Worm (Caenorhabditis elegans): ENCODE data around the gene F19B6.1.

The F19B6.1 gene

ce11 chrIV:12340885-12341284 is 5.0 kb upstream of the F19B6.1 start:
- TF ChIP-seq pax-1 (tag; optimal IDR thresholded peaks at IDR 0.05) (no peak), gmeb-2 (tag; optimal IDR thresholded peaks at IDR 0.05) (no peak), ceh-24 (tag; optimal IDR thresholded peaks at IDR 0.05) (no peak), pat-9 (tag; optimal IDR thresholded peaks at IDR 0.05) (no peak), elt-2 (tag; optimal IDR thresholded peaks at IDR 0.05) (no peak), tbx-7 (tag; optimal IDR thresholded peaks at IDR 0.05) (no peak), ttx-3 (tag; optimal IDR thresholded peaks at IDR 0.05) (no peak), ceh-9 (tag; optimal IDR thresholded peaks at IDR 0.05) (no peak), ceh-6 (GFP tag; optimal IDR thresholded peaks at IDR 0.05) (no peak), ceh-2 (tag; optimal IDR thresholded peaks at IDR 0.05) (no peak), odd-2 (tag; optimal IDR thresholded peaks at IDR 0.05) (no peak), unc-55 (GFP tag; optimal IDR thresholded peaks at IDR 0.05) (no peak), unc-86 (tag; optimal IDR thresholded peaks at IDR 0.05) (no peak), ceh-22 (tag; optimal IDR thresholded peaks at IDR 0.05) (no peak), ceh-34 (tag; optimal IDR thresholded peaks at IDR 0.05) (no peak), hlh-6 (tag; optimal IDR thresholded peaks at IDR 0.05) (no peak), hlh-13 (GFP tag; optimal IDR thresholded peaks at IDR 0.05) (no peak), syd-9 (tag; optimal IDR thresholded peaks at IDR 0.05) (no peak), K02D7.2 (tag; optimal IDR thresholded peaks at IDR 0.05) (no peak)

ce11 chrIV:12336893-12337627 is 1.2 kb upstream of the F19B6.1 start, which contains the start of the genes F19B6.10 and wht-5:
Gene F19B6.10, plus strand, starts transcription at chrIV:12337193.
Gene wht-5, plus strand, starts transcription at chrIV:12337577.
- TF ChIP-seq elt-4 (tag; optimal IDR thresholded peaks at IDR 0.05): no peak
- TF ChIP-seq pros-1 (tag; optimal IDR thresholded peaks at IDR 0.05): no peak
- TF ChIP-seq ceh-2 (tag; optimal IDR thresholded peaks at IDR 0.05): no peak
- TF ChIP-seq ttx-3 (tag; optimal IDR thresholded peaks at IDR 0.05): no peak
- TF ChIP-seq fkh-10 (GFP tag; optimal IDR thresholded peaks at IDR 0.05): no peak
- TF ChIP-seq rnt-1 (tag; optimal IDR thresholded peaks at IDR 0.05): no peak
- TF ChIP-seq ahr-1 (tag; optimal IDR thresholded peaks at IDR 0.05): no peak
- no peak for TF ChIP-seq nhr-11 (tag; optimal IDR thresholded peaks at IDR 0.05)
- no peak for TF ChIP-seq tbx-2 (tag; optimal IDR thresholded peaks at IDR 0.05)
- TF ChIP-seq gmeb-2 (tag; optimal IDR thresholded peaks at IDR 0.05): no peak
- TF ChIP-seq pat-9 (tag; optimal IDR thresholded peaks at IDR 0.05): no peak
- no peak for TF ChIP-seq pha-2 (tag; optimal IDR thresholded peaks at IDR 0.05)
- no peak for TF ChIP-seq dmd-4 (tag; optimal IDR thresholded peaks at IDR 0.05; ENCODE audit: borderline replicate concordance)
- TF ChIP-seq fax-1 (tag; optimal IDR thresholded peaks at IDR 0.05): no peak
- no peak for TF ChIP-seq unc-42 (tag; optimal IDR thresholded peaks at IDR 0.05)
- no peak for TF ChIP-seq odd-2 (tag; optimal IDR thresholded peaks at IDR 0.05)
- TF ChIP-seq ceh-6 (GFP tag; optimal IDR thresholded peaks at IDR 0.05): no peak
- no peak for TF ChIP-seq sdc-2 (tag; optimal IDR thresholded peaks at IDR 0.05)
- no peak for TF ChIP-seq sox-2 (GFP tag; IDR thresholded peaks at IDR 0.05)
- no peak for TF ChIP-seq pqm-1 (tag; optimal IDR thresholded peaks at IDR 0.05)

ce11 chrIV:12335248-12335647 is 627 bp downstream of the F19B6.1 start:
- TF ChIP-seq tbx-2 (tag; optimal IDR thresholded peaks at IDR 0.05) (peak; percentile 21), ceh-34 (tag; optimal IDR thresholded peaks at IDR 0.05) (no peak), nfya-1 (tag; optimal IDR thresholded peaks at IDR 0.05) (peak; percentile 30), pros-1 (tag; optimal IDR thresholded peaks at IDR 0.05) (no peak), ceh-18 (tag; optimal IDR thresholded peaks at IDR 0.05) (peak; percentile 36), che-1 (tag; optimal IDR thresholded peaks at IDR 0.05) (no peak), rnt-1 (tag; optimal IDR thresholded peaks at IDR 0.05) (peak; percentile 30)

ce11 chrIV:12334708-12335107 is 1.2 kb downstream of the F19B6.1 start:
- TF ChIP-seq nhr-11 (tag; optimal IDR thresholded peaks at IDR 0.05): no peak
- TF ChIP-seq eyg-1 (tag; optimal IDR thresholded peaks at IDR 0.05): no peak
- TF ChIP-seq npax-4 (tag; optimal IDR thresholded peaks at IDR 0.05): no peak
- no peak for TF ChIP-seq tbx-7 (tag; optimal IDR thresholded peaks at IDR 0.05)
- TF ChIP-seq madf-2 (tag; optimal IDR thresholded peaks at IDR 0.05): no peak
- no peak for TF ChIP-seq F13H6.1 (tag; optimal IDR thresholded peaks at IDR 0.05)
- no peak for TF ChIP-seq unc-55 (GFP tag; optimal IDR thresholded peaks at IDR 0.05)
- TF ChIP-seq ttx-3 (tag; optimal IDR thresholded peaks at IDR 0.05): no peak
- no peak for TF ChIP-seq ceh-14 (tag; optimal IDR thresholded peaks at IDR 0.05)
- no peak for TF ChIP-seq fkh-10 (GFP tag; optimal IDR thresholded peaks at IDR 0.05)
- TF ChIP-seq pha-4 (tag; optimal IDR thresholded peaks at IDR 0.05): no peak
- no peak for TF ChIP-seq dve-1 (tag; optimal IDR thresholded peaks at IDR 0.05)
- no peak for TF ChIP-seq ets-4 (tag; optimal IDR thresholded peaks at IDR 0.05)
- no peak for TF ChIP-seq nhr-232 (tag; optimal IDR thresholded peaks at IDR 0.05)
- no peak for TF ChIP-seq pax-1 (tag; optimal IDR thresholded peaks at IDR 0.05)
- no peak for TF ChIP-seq ceh-19 (GFP tag; optimal IDR thresholded peaks at IDR 0.05)
